Worm (Caenorhabditis elegans) whole organism, young adult: ENCODE results near the gene srv-24.

Experiments
- K12H6.12 ChIP-seq: fragments of 200-800 bp; sonication (Bioruptor generic); optimal IDR thresholded peaks from 2 replicates; lab custom pipeline; 2018; ENCODE audit warnings: mild to moderate bottlenecking, missing genetic modification characterization, missing compliant biosample characterization
- ZK185.1 ChIP-seq: sonication (generic microtip); optimal IDR thresholded peaks from 2 replicates; lab custom pipeline; 2016; ENCODE audit warnings: mild to moderate bottlenecking, missing genetic modification characterization, missing compliant biosample characterization; ENCODE audit not compliant: poor library complexity, severe bottlenecking
- ama-1 ChIP-seq, 3 experiments: fragments of 150-350 bp in 1 of 3; sonication (generic microtip) in 2 of 3; optimal IDR thresholded peaks; 2 replicates each; lab custom pipeline; 2014 to 2018; ENCODE audit warnings: missing biosample characterization in 2 of 3, missing genetic modification characterization in 2 of 3, missing genetic modification reagents in 2 of 3
- bed-1 ChIP-seq: fragments of 200-800 bp; sonication (Bioruptor generic); IDR thresholded peaks from 2 replicates; pipeline ENCODE4 v1.3.6; 2022; ENCODE audit warnings: missing genetic modification reagents, missing genetic modification characterization, missing compliant biosample characterization
- ceh-27 ChIP-seq: fragments of 200-800 bp; sonication (Bioruptor generic); optimal IDR thresholded peaks from 2 replicates; lab custom pipeline; 2018; ENCODE audit warnings: mild to moderate bottlenecking, missing genetic modification characterization, moderate library complexity, missing compliant biosample characterization
- ceh-91 ChIP-seq: fragments of 200-800 bp; sonication (Bioruptor generic); IDR thresholded peaks from 2 replicates; pipeline ENCODE4 v1.3.6; 2022; ENCODE audit warnings: missing genetic modification reagents, missing genetic modification characterization, missing compliant biosample characterization
- hlh-26 ChIP-seq: fragments of 200-800 bp; sonication (Bioruptor generic); conservative IDR thresholded peaks from 2 replicates; pipeline ENCODE4 v1.3.6; 2022; ENCODE audit warnings: missing genetic modification reagents, missing genetic modification characterization, missing compliant biosample characterization
- lin-40 ChIP-seq: sonication (generic microtip); optimal IDR thresholded peaks from 2 replicates; lab custom pipeline; 2016; ENCODE audit warnings: missing genetic modification characterization, mild to moderate bottlenecking, missing compliant biosample characterization, missing genotype, missing genetic modification reagents
- lsy-27 ChIP-seq: sonication (generic microtip); optimal IDR thresholded peaks from 2 replicates; lab custom pipeline; 2017; ENCODE audit warnings: missing genetic modification characterization, mild to moderate bottlenecking, missing compliant biosample characterization, antibody characterized with exemption, missing genotype, borderline replicate concordance; ENCODE audit not compliant: insufficient read depth
- nfya-1 ChIP-seq: sonication (generic microtip); optimal IDR thresholded peaks from 2 replicates; lab custom pipeline; 2017; ENCODE audit warnings: antibody characterized with exemption, missing compliant biosample characterization, missing genetic modification characterization, borderline replicate concordance; ENCODE audit not compliant: insufficient read depth

DNA sequence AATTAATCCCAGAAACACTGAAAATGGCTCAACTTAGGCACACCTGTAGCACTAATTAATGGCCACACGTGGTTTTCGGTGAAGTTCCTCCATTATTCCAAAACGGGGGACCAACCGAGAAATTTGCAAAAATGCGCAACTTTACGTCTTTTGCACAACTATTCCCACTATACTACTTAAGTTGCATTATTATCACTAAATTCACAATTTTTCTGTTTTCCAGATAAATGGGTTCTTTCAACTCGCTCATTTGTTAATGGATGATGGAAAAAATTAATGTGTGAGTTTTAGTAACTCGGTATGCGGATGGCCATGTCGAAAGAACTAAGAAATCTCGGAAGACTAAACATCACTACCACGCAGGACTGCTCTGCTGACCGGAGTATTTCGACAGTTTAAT lies 36.0 kb downstream of the srv-24 start, which contains the start of gene T13A10.64:
- TF ChIP-seq ZK185.1 (tag; lab: Kevin White, UChicago) (no peak), ceh-91 (GFP tag; lab: Robert Waterston, UW) (no peak), K12H6.12 (tag; lab: Kevin White, UChicago) (no peak), lsy-27 (tag; lab: Kevin White, UChicago) (no peak), nfya-1 (tag; lab: Kevin White, UChicago) (no peak), ama-1 (optimal IDR thresholded peaks at IDR 0.05; lab: Kevin White, UChicago) (no peak), ama-1 (GFP tag; optimal IDR thresholded peaks at IDR 0.05; lab: Kevin White, UChicago) (no peak), ceh-27 (no peak), lin-40 (tag; lab: Kevin White, UChicago) (no peak), hlh-26 (GFP tag; lab: Robert Waterston, UW) (no peak), bed-1 (GFP tag; lab: Robert Waterston, UW) (no peak)
